Fruit fly (Drosophila melanogaster): ENCODE data around the gene Gk1.

Gene Gk1

dm6 chr3L:205723-206284 is at the start of gene Gk1, which contains the start of gene CG13876:
Gene Gk1, minus strand, starts transcription at chr3L:205844.
Gene CG13876, plus strand, starts transcription at chr3L:206134.
- TF ChIP-seq EcR (GFP tag; optimal IDR thresholded peaks at IDR 0.05) (no peak), psq (optimal IDR thresholded peaks at IDR 0.05) (no peak), Dll (optimal IDR thresholded peaks at IDR 0.05) (no peak), usp (GFP tag; optimal IDR thresholded peaks at IDR 0.05) (no peak), CG8478 (optimal IDR thresholded peaks at IDR 0.05) (no peak), pan (optimal IDR thresholded peaks at IDR 0.05) (no peak)

- TF ChIP-seq usp (GFP tag; optimal IDR thresholded peaks at IDR 0.05) = no peak
- no peak for TF ChIP-seq CG8478 (optimal IDR thresholded peaks at IDR 0.05)
These were observed 42.6 kb upstream of the Gk1 start for dm6 chr3L:248226-248758.

dm6 chr3L:247482-248225 is 42.0 kb upstream of the Gk1 start, which contains the start of gene mthl14:
Gene mthl14, plus strand, starts transcription at chr3L:247491.
- TF ChIP-seq psq (optimal IDR thresholded peaks at IDR 0.05) (no peak), EcR (GFP tag; optimal IDR thresholded peaks at IDR 0.05) (no peak), CG8478 (optimal IDR thresholded peaks at IDR 0.05) (no peak), usp (GFP tag; optimal IDR thresholded peaks at IDR 0.05) (no peak), Dll (optimal IDR thresholded peaks at IDR 0.05) (no peak), pan (optimal IDR thresholded peaks at IDR 0.05) (no peak)

DNA sequence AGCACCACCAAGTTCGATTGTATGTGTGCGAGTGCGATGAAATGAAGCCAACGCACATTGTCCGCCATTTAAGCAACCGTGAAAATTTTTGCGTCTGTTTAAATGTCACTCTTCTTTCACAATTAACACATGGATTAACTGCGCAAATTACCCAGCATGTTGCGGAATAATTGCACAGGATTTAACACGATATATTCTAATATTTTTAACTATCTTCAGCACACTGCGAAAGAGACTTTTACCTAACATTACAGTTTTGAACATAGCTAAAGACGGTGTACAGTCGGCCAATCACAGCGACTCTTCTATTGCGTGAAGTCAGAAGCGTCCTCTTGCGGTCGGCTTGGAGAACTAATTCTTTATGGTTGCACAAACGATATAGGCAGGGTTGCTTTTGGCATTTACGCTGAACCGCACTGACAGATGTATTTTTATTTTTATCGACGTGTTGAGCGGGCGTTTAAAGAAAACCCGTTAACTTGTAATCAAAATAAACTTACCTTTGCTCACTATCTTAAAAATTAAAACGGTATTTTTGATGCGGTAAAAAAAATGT is 41.1 kb upstream of the Gk1 start:
- TF ChIP-seq pan (optimal IDR thresholded peaks at IDR 0.05) = no peak

DNA sequence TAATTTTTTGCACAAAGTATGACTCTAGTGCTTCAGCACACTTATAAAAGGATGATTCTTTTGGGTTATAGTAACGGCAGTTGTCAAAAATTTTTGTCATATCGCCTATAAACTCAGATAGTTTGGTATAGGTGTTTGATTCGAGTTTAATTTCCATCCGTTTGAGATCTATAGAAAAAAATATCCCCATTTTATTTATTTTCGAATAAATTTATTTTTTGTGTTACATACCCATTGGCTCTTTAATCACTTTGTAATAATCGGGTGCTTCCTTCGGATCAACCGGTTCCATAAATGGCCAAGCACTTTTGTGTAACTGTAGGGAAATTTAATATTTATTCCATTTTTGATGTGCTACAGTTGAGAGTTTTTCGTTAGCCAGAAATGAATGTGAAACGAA is 28.7 kb upstream of the Gk1 start:
- TF ChIP-seq psq (optimal IDR thresholded peaks at IDR 0.05) (no peak), pan (optimal IDR thresholded peaks at IDR 0.05) (no peak), Dll (optimal IDR thresholded peaks at IDR 0.05) (no peak), CG8478 (optimal IDR thresholded peaks at IDR 0.05) (no peak), usp (GFP tag; optimal IDR thresholded peaks at IDR 0.05) (no peak), EcR (GFP tag; optimal IDR thresholded peaks at IDR 0.05) (no peak)

dm6 chr3L:233251-233650 is 27.6 kb upstream of the Gk1 start, which contains the start of gene CG34453:
Gene CG34453, minus strand, starts transcription at chr3L:233351.
- no peak for TF ChIP-seq pan (optimal IDR thresholded peaks at IDR 0.05)
- TF ChIP-seq Dll (optimal IDR thresholded peaks at IDR 0.05) = no peak
- TF ChIP-seq EcR (GFP tag; optimal IDR thresholded peaks at IDR 0.05) = no peak
- no peak for TF ChIP-seq CG8478 (optimal IDR thresholded peaks at IDR 0.05)
- TF ChIP-seq psq (optimal IDR thresholded peaks at IDR 0.05) = no peak
- no peak for TF ChIP-seq usp (GFP tag; optimal IDR thresholded peaks at IDR 0.05)

dm6 chr3L:232267-232666 is 26.6 kb upstream of the Gk1 start, which contains the start of gene CG34454:
Gene CG34454, minus strand, starts transcription at chr3L:232350.
- TF ChIP-seq Dll (optimal IDR thresholded peaks at IDR 0.05) = no peak
- no peak for TF ChIP-seq EcR (GFP tag; optimal IDR thresholded peaks at IDR 0.05)
- TF ChIP-seq psq (optimal IDR thresholded peaks at IDR 0.05) = no peak
- TF ChIP-seq CG8478 (optimal IDR thresholded peaks at IDR 0.05) = no peak
- TF ChIP-seq usp (GFP tag; optimal IDR thresholded peaks at IDR 0.05) = no peak
- no peak for TF ChIP-seq pan (optimal IDR thresholded peaks at IDR 0.05)

dm6 chr3L:231504-231903 is 25.9 kb upstream of the Gk1 start, which contains the start of gene CG42846:
Gene CG42846, minus strand, starts transcription at chr3L:231604.
- no peak for TF ChIP-seq psq (optimal IDR thresholded peaks at IDR 0.05)
- TF ChIP-seq Dll (optimal IDR thresholded peaks at IDR 0.05) = no peak
- TF ChIP-seq CG8478 (optimal IDR thresholded peaks at IDR 0.05) = no peak
- TF ChIP-seq usp (GFP tag; optimal IDR thresholded peaks at IDR 0.05) = no peak
- TF ChIP-seq pan (optimal IDR thresholded peaks at IDR 0.05) = no peak
- TF ChIP-seq EcR (GFP tag; optimal IDR thresholded peaks at IDR 0.05) = no peak

DNA sequence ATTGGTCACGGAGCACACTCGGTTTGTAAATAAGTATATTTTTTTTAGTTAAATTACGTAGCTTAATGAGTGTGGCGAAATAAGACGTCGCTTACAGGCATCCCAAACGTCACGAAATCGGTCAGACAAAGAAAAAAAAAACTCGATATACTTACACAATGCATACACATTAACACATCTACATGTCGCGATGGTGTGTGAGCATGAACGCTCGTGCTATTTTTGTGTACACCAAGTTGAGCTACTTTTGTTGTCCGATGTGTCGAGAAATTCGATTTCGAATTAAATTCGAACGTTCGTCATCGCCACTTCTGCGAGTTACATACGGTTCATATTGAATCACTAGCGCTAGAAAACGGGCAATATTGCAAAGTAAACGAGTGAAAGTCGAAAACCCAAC is 19.5 kb upstream of the Gk1 start:
- TF ChIP-seq Dll (optimal IDR thresholded peaks at IDR 0.05) = no peak
- no peak for TF ChIP-seq EcR (GFP tag; optimal IDR thresholded peaks at IDR 0.05)
- TF ChIP-seq usp (GFP tag; optimal IDR thresholded peaks at IDR 0.05) = no peak
- no peak for TF ChIP-seq CG8478 (optimal IDR thresholded peaks at IDR 0.05)
- TF ChIP-seq pan (optimal IDR thresholded peaks at IDR 0.05) = no peak
- TF ChIP-seq psq (optimal IDR thresholded peaks at IDR 0.05) = no peak

dm6 chr3L:224004-224951 is 18.6 kb upstream of the Gk1 start:
- TF ChIP-seq CG8478 (optimal IDR thresholded peaks at IDR 0.05) = peak; percentile 45
- no peak for TF ChIP-seq psq (optimal IDR thresholded peaks at IDR 0.05)
- no peak for TF ChIP-seq Dll (optimal IDR thresholded peaks at IDR 0.05)

DNA sequence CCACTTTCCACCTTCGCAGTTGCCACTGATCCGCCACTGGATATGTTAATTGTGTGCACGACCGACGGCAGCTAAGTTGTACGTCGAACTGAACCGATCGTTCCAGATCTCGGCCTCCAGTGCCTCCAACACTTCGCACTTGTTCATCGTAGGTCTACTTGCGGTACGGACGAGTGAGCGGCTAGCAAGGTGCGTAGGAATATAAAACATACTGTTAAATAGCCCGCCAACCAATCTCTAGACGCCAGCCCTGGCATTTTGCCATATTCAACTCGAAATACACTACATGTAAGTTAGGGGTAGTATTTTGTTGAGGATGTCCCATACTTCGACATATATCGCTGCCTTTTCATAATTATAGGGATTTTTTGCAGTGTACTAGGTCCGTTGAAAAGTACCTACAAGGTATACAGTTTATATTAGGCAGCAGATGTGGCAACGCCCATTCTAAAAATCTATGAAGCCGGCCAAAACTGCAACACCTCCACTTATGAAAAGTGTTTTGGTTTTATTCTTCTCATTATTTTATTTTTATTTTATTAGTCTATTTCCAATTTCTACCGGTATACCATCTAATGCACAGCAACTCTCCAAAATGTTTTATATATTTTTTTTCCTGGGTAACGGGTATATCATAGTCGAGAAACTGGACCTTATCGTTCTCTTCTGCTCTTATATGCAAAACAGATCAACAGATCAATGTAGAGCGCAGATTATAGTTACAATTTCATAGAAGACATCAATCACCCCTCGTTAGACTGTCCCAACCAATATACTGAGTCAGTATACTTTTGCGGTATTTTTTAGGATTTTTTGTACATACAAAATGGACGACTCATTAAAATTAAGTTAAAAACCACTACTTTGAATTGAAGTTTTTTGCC is 17.6 kb upstream of the Gk1 start, which contains the start of the genes pyx and CG33229:
TSS of gene pyx (minus strand) at position 51 of the 884 bp plus-strand sequence.
TSS of gene CG33229 (plus strand) at position 834 of the 884 bp plus-strand sequence.
- no peak for TF ChIP-seq psq (optimal IDR thresholded peaks at IDR 0.05)
- TF ChIP-seq EcR (GFP tag; optimal IDR thresholded peaks at IDR 0.05) = no peak
- TF ChIP-seq usp (GFP tag; optimal IDR thresholded peaks at IDR 0.05) = no peak
- TF ChIP-seq CG8478 (optimal IDR thresholded peaks at IDR 0.05) = no peak
- no peak for TF ChIP-seq pan (optimal IDR thresholded peaks at IDR 0.05)
